Fruit fly (Drosophila melanogaster) whole organism: Measurements from ENCODE around the gene CG8814.

ENCODE experiments used
- EcR ChIP-seq, 2 experiments: fragments of >200 bp; optimal IDR thresholded peaks; 2 replicates each; lab custom pipeline; 2017; ENCODE audit warnings: missing biosample characterization in 2 of 2, missing genetic modification characterization in 2 of 2, missing genetic modification reagents in 2 of 2
- pan ChIP-seq: fragments of >200 bp; optimal IDR thresholded peaks from 2 replicates; lab custom pipeline; 2017
- psq ChIP-seq: fragments of >200 bp; optimal IDR thresholded peaks from 2 replicates; lab custom pipeline; 2017

- TF ChIP-seq pan (lab: Kevin White, UChicago) (no peak), EcR (GFP tag; optimal IDR thresholded peaks at IDR 0.05; lab: Kevin White, UChicago) (no peak), psq (no peak)
Measured at dm6 chr2L:2897710-2898109, 23.0 kb downstream of the CG8814 start.
